Worm (Caenorhabditis elegans) whole organism, young adult: Measurements from ENCODE around the gene Y45F10D.14.

Experiments
- B0035.1 ChIP-seq: sonication (generic microtip); optimal IDR thresholded peaks from 2 replicates; lab custom pipeline; 2016; ENCODE audit warnings: missing genetic modification characterization, mild to moderate bottlenecking, missing compliant biosample characterization, missing genotype, missing genetic modification reagents
- F39B2.1 ChIP-seq: fragments of 200-800 bp; sonication (Bioruptor generic); IDR thresholded peaks from 2 replicates; pipeline ENCODE4 v1.3.6; 2022; ENCODE audit warnings: missing genetic modification reagents, missing genetic modification characterization, missing compliant biosample characterization
- ama-1 ChIP-seq, 3 experiments: fragments of 150-350 bp in 1 of 3; sonication (generic microtip) in 2 of 3; optimal IDR thresholded peaks; 2 replicates each; lab custom pipeline; 2014 to 2018; ENCODE audit warnings: missing biosample characterization in 2 of 3, missing genetic modification characterization in 2 of 3, missing genetic modification reagents in 2 of 3
- attf-3 ChIP-seq: fragments of 200-800 bp; sonication (Bioruptor generic); conservative IDR thresholded peaks from 2 replicates; pipeline ENCODE4 v1.3.6; 2022; ENCODE audit warnings: missing genetic modification reagents, missing genetic modification characterization, missing compliant biosample characterization
- die-1 ChIP-seq: sonication (generic microtip); optimal IDR thresholded peaks from 2 replicates; lab custom pipeline; 2016; ENCODE audit warnings: missing genotype, mild to moderate bottlenecking, missing genetic modification characterization, missing compliant biosample characterization
- lag-1 ChIP-seq: fragments of 200-800 bp; sonication (Bioruptor generic); IDR thresholded peaks from 2 replicates; pipeline ENCODE4 v1.3.6; 2022; ENCODE audit warnings: missing genetic modification reagents, missing genetic modification characterization, missing compliant biosample characterization
- lsl-1 ChIP-seq: fragments of 200-800 bp; sonication (Bioruptor generic); optimal IDR thresholded peaks from 2 replicates; lab custom pipeline; 2018; ENCODE audit warnings: mild to moderate bottlenecking, missing genetic modification characterization, moderate library complexity, missing compliant biosample characterization
- pha-4 ChIP-seq: fragments of 150-350 bp; sonication (generic microtip); optimal IDR thresholded peaks from 2 replicates; lab custom pipeline; 2014; ENCODE audit warnings: missing biosample characterization, missing genetic modification reagents, missing genetic modification characterization
- snpc-4 ChIP-seq, 5 experiments: fragments of 150-350 bp in 1 of 5; sonication (generic microtip) in 4 of 5; optimal IDR thresholded peaks; 2 replicates each; lab custom pipeline; 2014 to 2018; ENCODE audit warnings: missing genetic modification characterization in 5 of 5, missing biosample characterization in 3 of 5, antibody characterized with exemption in 2 of 5, mild to moderate bottlenecking in 2 of 5, missing compliant biosample characterization in 2 of 5, missing genotype in 2 of 5, moderate library complexity in 2 of 5, missing genetic modification reagents in 1 of 5
- unc-62 ChIP-seq: fragments of 150-350 bp; optimal IDR thresholded peaks from 2 replicates; lab custom pipeline; 2014; ENCODE audit warnings: missing biosample characterization, missing genetic modification reagents, missing genetic modification characterization

DNA sequence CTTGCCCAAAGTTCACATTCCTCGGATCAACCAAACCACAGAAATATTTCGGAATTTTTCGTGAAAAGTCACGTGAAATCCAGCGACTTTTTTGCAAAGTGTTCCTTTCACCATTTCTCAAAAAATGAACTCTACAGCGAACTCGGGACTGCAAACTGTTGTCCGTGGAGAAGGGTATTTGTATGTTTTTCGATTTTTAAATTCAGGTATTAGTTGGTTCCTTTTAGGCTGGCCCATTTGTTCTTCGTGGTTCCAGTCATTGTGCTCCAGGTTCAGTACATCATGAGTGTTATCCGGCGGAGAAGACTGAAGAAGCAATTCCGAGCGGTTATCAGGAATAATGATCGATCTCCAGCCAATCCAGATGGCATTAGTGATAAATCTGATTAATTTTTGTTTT lies 30.9 kb downstream of the Y45F10D.14 start:
- TF ChIP-seq die-1 (tag; lab: Kevin White, UChicago) (no peak), pha-4 (tag; lab: Kevin White, UChicago) (no peak), lag-1 (no peak), attf-3 (GFP tag; lab: Robert Waterston, UW) (no peak), unc-62 (no peak), lsl-1 (GFP tag; lab: Kevin White, UChicago) (no peak), F39B2.1 (GFP tag; lab: Robert Waterston, UW) (no peak), B0035.1 (tag; lab: Kevin White, UChicago) (no peak), ama-1 (optimal IDR thresholded peaks at IDR 0.05; lab: Kevin White, UChicago) (no peak), ama-1 (GFP tag; optimal IDR thresholded peaks at IDR 0.05; lab: Kevin White, UChicago) (no peak), snpc-4 (GFP tag; optimal IDR thresholded peaks at IDR 0.05; lab: Kevin White, UChicago) (no peak), snpc-4 (tag; optimal IDR thresholded peaks at IDR 0.05; lab: Kevin White, UChicago) (no peak)
